Worm (Caenorhabditis elegans) whole organism, L3 larva: Measurements from ENCODE around the gene dpy-8.

Experiments
- R02D3.7 ChIP-seq: fragments of 150-350 bp; optimal IDR thresholded peaks from 2 replicates; lab custom pipeline; 2014; ENCODE audit warnings: missing biosample characterization, missing genetic modification characterization
- ZK546.5 ChIP-seq: sonication (generic microtip); optimal IDR thresholded peaks from 2 replicates; lab custom pipeline; 2017; ENCODE audit warnings: missing biosample characterization, missing genetic modification characterization
- aly-2 ChIP-seq: fragments of 150-350 bp; optimal IDR thresholded peaks from 2 replicates; lab custom pipeline; 2014; ENCODE audit warnings: missing biosample characterization, missing genetic modification characterization
- ama-1 ChIP-seq: fragments of 150-350 bp; optimal IDR thresholded peaks from 2 replicates; lab custom pipeline; 2018
- ceh-16 ChIP-seq: sonication (generic microtip); optimal IDR thresholded peaks from 2 replicates; lab custom pipeline; 2017; ENCODE audit warnings: missing biosample characterization, missing genetic modification characterization
- ceh-28 ChIP-seq: fragments of 150-350 bp; optimal IDR thresholded peaks from 2 replicates; lab custom pipeline; 2014; ENCODE audit warnings: missing biosample characterization, missing genetic modification reagents, missing genetic modification characterization
- ceh-82 ChIP-seq: fragments of 150-350 bp; optimal IDR thresholded peaks from 2 replicates; lab custom pipeline; 2014; ENCODE audit warnings: missing biosample characterization, missing genetic modification characterization
- ceh-9 ChIP-seq: sonication (generic microtip); optimal IDR thresholded peaks from 2 replicates; lab custom pipeline; 2018; ENCODE audit warnings: missing biosample characterization, missing genetic modification characterization
- daf-12 ChIP-seq: fragments of 150-350 bp; optimal IDR thresholded peaks from 2 replicates; lab custom pipeline; 2014; ENCODE audit warnings: missing biosample characterization, missing genetic modification reagents, missing genetic modification characterization
- egl-27 ChIP-seq: sonication (generic microtip); optimal IDR thresholded peaks from 4 replicates; lab custom pipeline; 2017; ENCODE audit warnings: missing biosample characterization, missing genetic modification reagents, missing genetic modification characterization
- egl-5 ChIP-seq: fragments of 150-350 bp; optimal IDR thresholded peaks from 2 replicates; lab custom pipeline; 2017; ENCODE audit warnings: missing biosample characterization, missing genetic modification reagents, missing genetic modification characterization, inconsistent platforms
- elt-1 ChIP-seq: fragments of 150-350 bp; optimal IDR thresholded peaks from 2 replicates; lab custom pipeline; 2014; ENCODE audit warnings: missing biosample characterization, missing genetic modification characterization
- elt-2 ChIP-seq: sonication (generic microtip); optimal IDR thresholded peaks from 2 replicates; lab custom pipeline; 2016; ENCODE audit warnings: missing genetic modification reagents, mild to moderate bottlenecking, missing genetic modification characterization, missing compliant biosample characterization
- elt-3 ChIP-seq, 3 experiments: fragments of 150-350 bp in 1 of 3; sonication (generic microtip) in 2 of 3; optimal IDR thresholded peaks; 2 replicates in 2 of 3; 4 replicates in 1 of 3; lab custom pipeline; 2014 to 2017; ENCODE audit warnings: missing biosample characterization in 3 of 3, missing genetic modification characterization in 3 of 3
- eor-1 ChIP-seq, 2 experiments: fragments of 150-350 bp; optimal IDR thresholded peaks; 2 replicates each; lab custom pipeline; 2014 to 2018; ENCODE audit warnings: missing biosample characterization in 2 of 2, missing genetic modification characterization in 2 of 2
- fkh-10 ChIP-seq: sonication (generic microtip); optimal IDR thresholded peaks from 2 replicates; lab custom pipeline; 2017; ENCODE audit warnings: missing biosample characterization, missing genetic modification reagents, missing genetic modification characterization
- fkh-2 ChIP-seq: fragments of 150-350 bp; optimal IDR thresholded peaks from 2 replicates; lab custom pipeline; 2014; ENCODE audit warnings: missing biosample characterization, missing genetic modification reagents, missing genetic modification characterization
- fos-1 ChIP-seq: fragments of 150-350 bp; optimal IDR thresholded peaks from 2 replicates; lab custom pipeline; 2014; ENCODE audit warnings: missing biosample characterization, missing genetic modification characterization
- hmg-11 ChIP-seq: sonication (generic microtip); optimal IDR thresholded peaks from 2 replicates; lab custom pipeline; 2016; ENCODE audit warnings: missing genetic modification characterization, missing compliant biosample characterization
- jun-1 ChIP-seq: fragments of 150-350 bp; optimal IDR thresholded peaks from 2 replicates; lab custom pipeline; 2014; ENCODE audit warnings: missing biosample characterization, missing genetic modification reagents, missing genetic modification characterization
- lin-15B ChIP-seq: fragments of 150-350 bp; optimal IDR thresholded peaks from 2 replicates; lab custom pipeline; 2014; ENCODE audit warnings: missing biosample characterization, missing genetic modification characterization
- lin-39 ChIP-seq: fragments of 150-350 bp; optimal IDR thresholded peaks from 2 replicates; lab custom pipeline; 2018; ENCODE audit warnings: missing biosample characterization, missing genetic modification reagents, missing genetic modification characterization
- lsy-12 ChIP-seq: sonication (generic microtip); optimal IDR thresholded peaks from 2 replicates; lab custom pipeline; 2016; ENCODE audit warnings: mild to moderate bottlenecking, missing genetic modification characterization, missing compliant biosample characterization
- mdl-1 ChIP-seq: fragments of 150-350 bp; optimal IDR thresholded peaks from 2 replicates; lab custom pipeline; 2014; ENCODE audit warnings: missing biosample characterization, missing genetic modification characterization
- mml-1 ChIP-seq: fragments of 150-350 bp; sonication (generic microtip); optimal IDR thresholded peaks from 3 replicates; lab custom pipeline; 2014; ENCODE audit warnings: missing biosample characterization, missing genetic modification characterization
- nfya-1 ChIP-seq: sonication (generic microtip); optimal IDR thresholded peaks from 2 replicates; lab custom pipeline; 2017; ENCODE audit warnings: missing genetic modification characterization, mild to moderate bottlenecking, missing compliant biosample characterization, antibody characterized with exemption, moderate library complexity; ENCODE audit not compliant: insufficient read depth
- nhr-11 ChIP-seq: fragments of 150-350 bp; optimal IDR thresholded peaks from 2 replicates; lab custom pipeline; 2014; ENCODE audit warnings: missing biosample characterization, missing genetic modification characterization
- nhr-12 ChIP-seq: fragments of 150-350 bp; optimal IDR thresholded peaks from 2 replicates; lab custom pipeline; 2014; ENCODE audit warnings: missing biosample characterization, missing genetic modification characterization
- nhr-23 ChIP-seq: fragments of 150-350 bp; optimal IDR thresholded peaks from 2 replicates; lab custom pipeline; 2014; ENCODE audit warnings: missing biosample characterization, missing genetic modification reagents, missing genetic modification characterization
- nhr-237 ChIP-seq: fragments of 150-350 bp; optimal IDR thresholded peaks from 2 replicates; lab custom pipeline; 2014; ENCODE audit warnings: missing biosample characterization, missing genetic modification characterization
- nhr-25 ChIP-seq: sonication (generic microtip); optimal IDR thresholded peaks from 2 replicates; lab custom pipeline; 2017; ENCODE audit warnings: missing biosample characterization, missing genetic modification characterization
- nhr-28 ChIP-seq: fragments of 150-350 bp; optimal IDR thresholded peaks from 2 replicates; lab custom pipeline; 2014; ENCODE audit warnings: missing biosample characterization, missing genetic modification characterization
- nhr-43 ChIP-seq: sonication (generic microtip); optimal IDR thresholded peaks from 2 replicates; lab custom pipeline; 2016; ENCODE audit warnings: mild to moderate bottlenecking, missing genetic modification characterization, missing compliant biosample characterization; ENCODE audit not compliant: poor library complexity, severe bottlenecking
- nhr-67 ChIP-seq: fragments of 150-350 bp; optimal IDR thresholded peaks from 2 replicates; lab custom pipeline; 2014; ENCODE audit warnings: missing biosample characterization, missing genetic modification characterization
- nhr-76 ChIP-seq: fragments of 150-350 bp; sonication (generic microtip); optimal IDR thresholded peaks from 5 replicates; lab custom pipeline; 2014; ENCODE audit warnings: missing biosample characterization, missing genetic modification characterization
- nhr-77 ChIP-seq: fragments of 150-350 bp; optimal IDR thresholded peaks from 2 replicates; lab custom pipeline; 2014; ENCODE audit warnings: missing biosample characterization, missing genetic modification characterization
- pha-4 ChIP-seq: fragments of 150-350 bp; optimal IDR thresholded peaks from 2 replicates; lab custom pipeline; 2014; ENCODE audit warnings: missing biosample characterization, missing genetic modification reagents, missing genetic modification characterization
- pqm-1 ChIP-seq: fragments of 150-350 bp; optimal IDR thresholded peaks from 2 replicates; lab custom pipeline; 2017; ENCODE audit warnings: missing biosample characterization, missing genetic modification characterization, inconsistent platforms
- sea-2 ChIP-seq: fragments of 150-350 bp; sonication (generic microtip); optimal IDR thresholded peaks from 4 replicates; lab custom pipeline; 2014; ENCODE audit warnings: missing biosample characterization, missing genetic modification reagents, missing genetic modification characterization
- skn-1 ChIP-seq: fragments of 150-350 bp; optimal IDR thresholded peaks from 2 replicates; lab custom pipeline; 2014; ENCODE audit warnings: missing biosample characterization, missing genetic modification characterization
- snpc-4 ChIP-seq: fragments of 150-350 bp; optimal IDR thresholded peaks from 2 replicates; lab custom pipeline; 2014; ENCODE audit warnings: missing biosample characterization, missing genetic modification characterization
- tbx-2 ChIP-seq: sonication (generic microtip); optimal IDR thresholded peaks from 2 replicates; lab custom pipeline; 2016; ENCODE audit warnings: mild to moderate bottlenecking, missing genetic modification characterization, missing compliant biosample characterization
- unc-39 ChIP-seq: sonication (generic microtip); optimal IDR thresholded peaks from 4 replicates; lab custom pipeline; 2017; ENCODE audit warnings: missing biosample characterization, missing genetic modification characterization
- unc-62 ChIP-seq: fragments of 150-350 bp; sonication (generic microtip); optimal IDR thresholded peaks from 4 replicates; lab custom pipeline; 2014; ENCODE audit warnings: missing biosample characterization, missing genetic modification reagents, missing genetic modification characterization
- zag-1 ChIP-seq: fragments of 150-350 bp; optimal IDR thresholded peaks from 2 replicates; lab custom pipeline; 2014; ENCODE audit warnings: missing biosample characterization, missing genetic modification characterization
- ztf-11 ChIP-seq: fragments of 150-350 bp; optimal IDR thresholded peaks from 2 replicates; lab custom pipeline; 2014; ENCODE audit warnings: missing biosample characterization, missing genetic modification characterization
- ztf-4 ChIP-seq: fragments of 150-350 bp; optimal IDR thresholded peaks from 2 replicates; lab custom pipeline; 2014; ENCODE audit warnings: missing biosample characterization, missing genetic modification characterization

Gene dpy-8

DNA sequence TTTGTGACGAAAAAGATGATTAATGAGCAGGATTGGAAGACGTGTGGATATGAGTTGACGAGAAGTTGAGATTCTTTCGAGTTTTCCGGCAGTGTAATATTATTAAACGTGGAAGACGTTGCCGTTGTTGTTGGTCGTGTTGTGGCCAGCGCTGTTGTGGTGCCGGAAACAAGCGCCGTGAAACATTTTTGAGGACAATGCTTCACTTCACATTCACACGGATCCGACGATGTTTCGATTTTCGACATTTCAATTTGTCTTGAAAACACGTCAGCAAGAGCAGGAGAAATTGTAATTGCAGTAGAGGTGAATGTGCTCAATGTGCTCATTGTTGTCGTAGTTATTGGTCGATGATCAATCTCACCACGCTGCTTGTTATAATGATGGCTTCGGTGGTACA lies 18.5 kb upstream of the dpy-8 start:
- TF ChIP-seq jun-1 (tag; lab: Kevin White, UChicago) (no peak), hmg-11 (no peak), sea-2 (GFP tag; lab: Kevin White, UChicago) (no peak), ceh-28 (no peak), nfya-1 (tag; lab: Kevin White, UChicago) (no peak), lin-15B (tag; lab: Kevin White, UChicago) (no peak), tbx-2 (tag; lab: Kevin White, UChicago) (no peak), nhr-237 (tag; lab: Kevin White, UChicago) (no peak), fkh-10 (GFP tag; lab: Kevin White, UChicago) (no peak)
- TF ChIP-seq, all 47 proteins: peak for 0

DNA sequence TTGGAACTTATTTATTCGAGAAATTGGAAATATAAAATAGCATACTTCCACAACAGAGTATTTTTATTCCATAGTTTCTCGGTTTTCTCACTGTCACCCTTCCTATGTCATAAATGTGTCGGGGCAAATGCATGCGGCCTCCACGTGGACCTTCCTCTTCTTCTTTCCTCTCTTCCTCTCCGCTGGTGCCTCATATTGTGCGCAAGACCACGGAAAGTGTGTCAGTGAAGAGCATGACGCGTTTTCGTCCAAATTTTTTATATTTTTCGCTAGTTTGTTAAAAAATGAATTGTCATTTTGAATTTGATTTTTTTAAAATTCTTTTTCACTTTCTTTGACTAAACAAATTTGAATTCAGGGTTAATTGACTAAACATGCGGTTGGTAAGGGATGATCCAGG lies 14.8 kb upstream of the dpy-8 start, which contains the start of gene mans-3:
Gene mans-3 (plus strand): TSS at position 359 of the 400 bp plus-strand sequence.
- TF ChIP-seq daf-12 (tag; lab: Kevin White, UChicago), result no peak
- TF ChIP-seq nhr-67, result no peak
- TF ChIP-seq nhr-11 (tag; lab: Kevin White, UChicago), result peak; percentile 21
- TF ChIP-seq nhr-76, result no peak
- no peak for TF ChIP-seq sea-2 (GFP tag; lab: Kevin White, UChicago)
- peak; percentile 52 for TF ChIP-seq pqm-1
- peak; percentile 76 for TF ChIP-seq skn-1 (tag; lab: Kevin White, UChicago)
- no peak for TF ChIP-seq nhr-237 (tag; lab: Kevin White, UChicago)
- no peak for TF ChIP-seq aly-2 (tag; lab: Kevin White, UChicago)
- TF ChIP-seq lsy-12, result peak; percentile 80
- peak; percentile 21 for TF ChIP-seq egl-27 (tag; lab: Kevin White, UChicago)
- TF ChIP-seq fkh-2 (tag; lab: Kevin White, UChicago), result no peak
- TF ChIP-seq ztf-11 (tag; lab: Kevin White, UChicago), result no peak
- TF ChIP-seq nhr-23, result peak; percentile 95
- TF ChIP-seq snpc-4 (tag; lab: Kevin White, UChicago), result peak; percentile 92
- peak; percentile 85 for TF ChIP-seq pha-4 (tag; lab: Kevin White, UChicago)
- TF ChIP-seq egl-5 (tag; lab: Kevin White, UChicago), result peak; percentile 56
- TF ChIP-seq jun-1 (tag; lab: Kevin White, UChicago), result peak; percentile 91
- TF ChIP-seq zag-1 (tag; lab: Kevin White, UChicago), result no peak
- TF ChIP-seq nhr-28, result peak; percentile 51
- no peak for TF ChIP-seq ceh-9 (tag; lab: Kevin White, UChicago)
- no peak for TF ChIP-seq unc-39 (tag; lab: Kevin White, UChicago)
- peak; percentile 93 for TF ChIP-seq mml-1 (tag; lab: Kevin White, UChicago)
- TF ChIP-seq ceh-28, result peak; percentile 62
- TF ChIP-seq R02D3.7 (tag; lab: Kevin White, UChicago), result peak; percentile 65
- peak; percentile 88 for TF ChIP-seq tbx-2 (tag; lab: Kevin White, UChicago)
- TF ChIP-seq lin-15B (tag; lab: Kevin White, UChicago), result peak; percentile 73
- peak; percentile 26 for TF ChIP-seq ztf-4 (tag; lab: Kevin White, UChicago)
- no peak for TF ChIP-seq nhr-12 (tag; lab: Kevin White, UChicago)
- TF ChIP-seq hmg-11, result peak; percentile 91
- TF ChIP-seq unc-62 (GFP tag; lab: Kevin White, UChicago), result peak; percentile 58
- TF ChIP-seq fkh-10 (GFP tag; lab: Kevin White, UChicago), result peak; percentile 78
- peak; percentile 19 for TF ChIP-seq elt-1 (tag; lab: Kevin White, UChicago)
- no peak for TF ChIP-seq eor-1 (tag; optimal IDR thresholded peaks at IDR 0.05; lab: Kevin White, UChicago)
- peak; percentile 33 for TF ChIP-seq ceh-82 (tag; lab: Kevin White, UChicago)
- peak; percentile 76 for TF ChIP-seq nhr-25
- TF ChIP-seq ceh-16 (tag; lab: Kevin White, UChicago), result no peak
- TF ChIP-seq fos-1 (tag; lab: Kevin White, UChicago), result peak; percentile 53
- TF ChIP-seq nfya-1 (tag; lab: Kevin White, UChicago), result peak; percentile 90
- TF ChIP-seq elt-3 (tag; optimal IDR thresholded peaks at IDR 0.05; lab: Kevin White, UChicago), result no peak
- TF ChIP-seq ama-1 (lab: Kevin White, UChicago), result no peak
- TF ChIP-seq mdl-1 (tag; lab: Kevin White, UChicago), result peak; percentile 91
- TF ChIP-seq lin-39 (tag; lab: Kevin White, UChicago), result peak; percentile 73
- TF ChIP-seq elt-2 (tag; lab: Kevin White, UChicago), result peak; percentile 76
- TF ChIP-seq nhr-77 (tag; lab: Kevin White, UChicago), result no peak
- no peak for TF ChIP-seq ZK546.5
- TF ChIP-seq nhr-43 (tag; lab: Kevin White, UChicago), result peak; percentile 94
